Worm (Caenorhabditis elegans) whole organism, L1 larva: ENCODE results near the gene T28D6.5.

Experiments used
- F16B12.6 ChIP-seq: fragments of 150-350 bp; optimal IDR thresholded peaks from 2 replicates; lab custom pipeline; 2014; ENCODE audit warnings: missing biosample characterization, missing genetic modification characterization
- alr-1 ChIP-seq: fragments of 200-800 bp; sonication (Bioruptor generic); optimal IDR thresholded peaks from 2 replicates; lab custom pipeline; 2018; ENCODE audit warnings: borderline replicate concordance, mild to moderate bottlenecking, missing genetic modification characterization, missing compliant biosample characterization
- aly-2 ChIP-seq: fragments of 150-350 bp; optimal IDR thresholded peaks from 2 replicates; lab custom pipeline; 2014; ENCODE audit warnings: missing biosample characterization, missing genetic modification characterization
- blmp-1 ChIP-seq: fragments of 150-350 bp; optimal IDR thresholded peaks from 2 replicates; lab custom pipeline; 2014; ENCODE audit warnings: missing biosample characterization, missing genetic modification characterization
- ceh-90 ChIP-seq: sonication (generic microtip); optimal IDR thresholded peaks from 2 replicates; lab custom pipeline; 2016; ENCODE audit warnings: missing genetic modification characterization, missing compliant biosample characterization
- ces-1 ChIP-seq: fragments of 150-350 bp; optimal IDR thresholded peaks from 2 replicates; lab custom pipeline; 2014; ENCODE audit warnings: missing biosample characterization, missing genetic modification reagents, missing genetic modification characterization
- dsc-1 ChIP-seq: sonication (generic microtip); optimal IDR thresholded peaks from 2 replicates; lab custom pipeline; 2016; ENCODE audit warnings: mild to moderate bottlenecking, missing genetic modification characterization, missing compliant biosample characterization
- efl-1 ChIP-seq, 4 experiments: fragments of 150-350 bp; optimal IDR thresholded peaks in 3 of 4; peaks in 1 of 4; 1 replicate in 1 of 4; 2 replicates in 3 of 4; lab custom pipeline; 2014; ENCODE audit warnings: missing biosample characterization in 2 of 4, missing genetic modification characterization in 2 of 4, missing genetic modification reagents in 2 of 4
- efl-3 ChIP-seq: fragments of 200-800 bp; sonication (Bioruptor generic); optimal IDR thresholded peaks from 2 replicates; lab custom pipeline; 2018; ENCODE audit warnings: mild to moderate bottlenecking, missing genetic modification characterization, missing compliant biosample characterization
- egl-13 ChIP-seq: sonication (generic microtip); optimal IDR thresholded peaks from 2 replicates; lab custom pipeline; 2016; ENCODE audit warnings: missing genotype, missing genetic modification reagents, missing genetic modification characterization, missing compliant biosample characterization
- elt-2 ChIP-seq: sonication (generic microtip); optimal IDR thresholded peaks from 2 replicates; lab custom pipeline; 2016; ENCODE audit warnings: missing genetic modification characterization, mild to moderate bottlenecking, inconsistent platforms, missing compliant biosample characterization, missing genetic modification reagents
- fkh-4 ChIP-seq: sonication (generic microtip); optimal IDR thresholded peaks from 2 replicates; lab custom pipeline; 2016; ENCODE audit warnings: missing compliant biosample characterization, missing genetic modification characterization, borderline replicate concordance
- fkh-8 ChIP-seq: sonication (generic microtip); optimal IDR thresholded peaks from 2 replicates; lab custom pipeline; 2016; ENCODE audit warnings: mild to moderate bottlenecking, missing genetic modification characterization, missing compliant biosample characterization
- fos-1 ChIP-seq: fragments of 150-350 bp; optimal IDR thresholded peaks from 2 replicates; lab custom pipeline; 2014; ENCODE audit warnings: missing biosample characterization, missing genetic modification characterization
- hlh-17 ChIP-seq: fragments of 200-800 bp; sonication (Bioruptor generic); optimal IDR thresholded peaks from 2 replicates; lab custom pipeline; 2018; ENCODE audit warnings: missing genetic modification characterization, mild to moderate bottlenecking, missing compliant biosample characterization, moderate library complexity, borderline replicate concordance
- hlh-4 ChIP-seq: sonication (generic microtip); optimal IDR thresholded peaks from 2 replicates; lab custom pipeline; 2016; ENCODE audit warnings: mild to moderate bottlenecking, missing genetic modification characterization, missing compliant biosample characterization
- hpl-2 ChIP-seq: fragments of 150-350 bp; optimal IDR thresholded peaks from 2 replicates; lab custom pipeline; 2014; ENCODE audit warnings: missing biosample characterization, missing genetic modification reagents, missing genetic modification characterization
- irx-1 ChIP-seq: sonication (generic microtip); optimal IDR thresholded peaks from 2 replicates; lab custom pipeline; 2016; ENCODE audit warnings: missing genetic modification characterization, missing compliant biosample characterization
- isw-1 ChIP-seq: fragments of 200-800 bp; sonication (Bioruptor generic); IDR thresholded peaks from 2 replicates; pipeline ENCODE4 v1.3.6; 2022; ENCODE audit warnings: missing genetic modification characterization, missing compliant biosample characterization
- jun-1 ChIP-seq: fragments of 150-350 bp; optimal IDR thresholded peaks from 2 replicates; lab custom pipeline; 2014; ENCODE audit warnings: missing biosample characterization, missing genetic modification reagents, missing genetic modification characterization
- lin-13 ChIP-seq: fragments of 150-350 bp; optimal IDR thresholded peaks from 2 replicates; lab custom pipeline; 2014; ENCODE audit warnings: missing biosample characterization, missing genetic modification reagents, missing genetic modification characterization
- lin-14 ChIP-seq: fragments of 200-800 bp; sonication (Bioruptor generic); optimal IDR thresholded peaks from 2 replicates; lab custom pipeline; 2018; ENCODE audit warnings: mild to moderate bottlenecking, missing genetic modification characterization, moderate library complexity, missing compliant biosample characterization
- mdl-1 ChIP-seq, 2 experiments: fragments of 150-350 bp; optimal IDR thresholded peaks; 2 replicates each; lab custom pipeline; 2014 to 2017; ENCODE audit warnings: missing biosample characterization in 2 of 2, missing genetic modification characterization in 2 of 2, inconsistent platforms in 1 of 2
- mef-2 ChIP-seq: fragments of 150-350 bp; optimal IDR thresholded peaks from 2 replicates; lab custom pipeline; 2014; ENCODE audit warnings: missing biosample characterization, missing genetic modification characterization
- mep-1 ChIP-seq: fragments of 150-350 bp; optimal IDR thresholded peaks from 2 replicates; lab custom pipeline; 2014; ENCODE audit warnings: missing biosample characterization, missing genetic modification characterization
- nhr-12 ChIP-seq: sonication (generic microtip); optimal IDR thresholded peaks from 2 replicates; lab custom pipeline; 2017; ENCODE audit warnings: missing biosample characterization, missing genetic modification characterization
- nhr-20 ChIP-seq: sonication (generic microtip); optimal IDR thresholded peaks from 2 replicates; lab custom pipeline; 2016; ENCODE audit warnings: mild to moderate bottlenecking, missing genetic modification characterization, missing compliant biosample characterization
- nhr-237 ChIP-seq: fragments of 150-350 bp; optimal IDR thresholded peaks from 2 replicates; lab custom pipeline; 2014; ENCODE audit warnings: missing biosample characterization, missing genetic modification characterization
- nhr-28 ChIP-seq: fragments of 150-350 bp; optimal IDR thresholded peaks from 2 replicates; lab custom pipeline; 2014; ENCODE audit warnings: missing biosample characterization, missing genetic modification characterization
- nhr-47 ChIP-seq: sonication (generic microtip); optimal IDR thresholded peaks from 2 replicates; lab custom pipeline; 2016; ENCODE audit warnings: mild to moderate bottlenecking, missing genetic modification characterization, moderate library complexity, missing compliant biosample characterization
- nhr-71 ChIP-seq: sonication (generic microtip); optimal IDR thresholded peaks from 2 replicates; lab custom pipeline; 2016; ENCODE audit warnings: mild to moderate bottlenecking, missing genetic modification characterization, moderate library complexity, missing compliant biosample characterization
- nhr-85 ChIP-seq: sonication (generic microtip); peaks from one replicate; lab custom pipeline; 2016; ENCODE audit warnings: missing genetic modification characterization, inconsistent platforms, missing compliant biosample characterization
- snpc-4 ChIP-seq: fragments of 150-350 bp; optimal IDR thresholded peaks from 2 replicates; lab custom pipeline; 2014; ENCODE audit warnings: missing biosample characterization, missing genetic modification characterization
- sptf-1 ChIP-seq: fragments of 150-350 bp; optimal IDR thresholded peaks from 2 replicates; lab custom pipeline; 2014; ENCODE audit warnings: missing biosample characterization, missing genetic modification characterization
- swsn-7 ChIP-seq: sonication (generic microtip); optimal IDR thresholded peaks from 2 replicates; lab custom pipeline; 2016; ENCODE audit warnings: missing genetic modification characterization, missing compliant biosample characterization
- tbx-2 ChIP-seq: sonication (generic microtip); optimal IDR thresholded peaks from 2 replicates; lab custom pipeline; 2016; ENCODE audit warnings: missing genetic modification characterization, missing compliant biosample characterization
- unc-130 ChIP-seq: fragments of 150-350 bp; optimal IDR thresholded peaks from 2 replicates; lab custom pipeline; 2017; ENCODE audit warnings: missing biosample characterization, missing genetic modification characterization, inconsistent platforms
- unc-62 ChIP-seq: fragments of 150-350 bp; optimal IDR thresholded peaks from 2 replicates; lab custom pipeline; 2014; ENCODE audit warnings: missing biosample characterization, missing genetic modification reagents, missing genetic modification characterization
- unc-86 ChIP-seq: sonication (generic microtip); optimal IDR thresholded peaks from 2 replicates; lab custom pipeline; 2016; ENCODE audit warnings: missing genetic modification characterization, missing compliant biosample characterization
- unc-98 ChIP-seq: fragments of 200-800 bp; sonication (Bioruptor generic); IDR thresholded peaks from 2 replicates; pipeline ENCODE4 v1.3.6; 2022; ENCODE audit warnings: missing genetic modification characterization, missing compliant biosample characterization
- xbp-1 ChIP-seq: sonication (generic microtip); optimal IDR thresholded peaks from 2 replicates; lab custom pipeline; 2016; ENCODE audit warnings: missing genetic modification characterization, missing compliant biosample characterization
- zag-1 ChIP-seq: fragments of 150-350 bp; optimal IDR thresholded peaks from 2 replicates; lab custom pipeline; 2014; ENCODE audit warnings: missing biosample characterization, missing genetic modification characterization
- zip-4 ChIP-seq: fragments of 200-800 bp; sonication (Bioruptor generic); optimal IDR thresholded peaks from 2 replicates; lab custom pipeline; 2018; ENCODE audit warnings: mild to moderate bottlenecking, missing genetic modification characterization, moderate library complexity, missing compliant biosample characterization
- ztf-11 ChIP-seq, 2 experiments: sonication (generic microtip); optimal IDR thresholded peaks; 2 replicates each; lab custom pipeline; 2016 to 2017; ENCODE audit warnings: missing genetic modification characterization in 2 of 2, missing biosample characterization in 1 of 2, missing compliant biosample characterization in 1 of 2
- ztf-4 ChIP-seq: fragments of 150-350 bp; optimal IDR thresholded peaks from 2 replicates; lab custom pipeline; 2014; ENCODE audit warnings: missing biosample characterization, missing genetic modification characterization

Gene T28D6.5

DNA sequence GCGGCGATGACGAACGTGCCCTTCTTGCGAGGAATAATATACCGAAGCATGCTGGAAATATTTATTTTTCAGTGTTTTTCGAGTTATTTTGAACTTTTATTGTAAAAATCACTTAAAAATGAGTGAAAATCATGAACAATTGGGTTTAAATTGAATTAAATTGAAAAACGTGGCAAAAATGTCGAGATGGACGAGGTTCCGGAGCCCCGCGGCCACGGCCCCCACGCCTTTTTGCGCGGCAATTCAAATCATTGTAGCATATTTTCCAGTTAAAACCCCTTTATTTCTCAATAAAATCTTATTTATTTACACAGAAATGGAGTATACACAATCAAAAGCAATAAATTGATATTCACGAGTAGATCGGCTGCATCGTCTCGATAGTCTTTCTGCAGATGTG lies 47.4 kb upstream of the T28D6.5 start (continued):
- TF ChIP-seq elt-2 (no peak), nhr-47 (no peak), aly-2 (tag; lab: Kevin White, UChicago) (no peak), efl-3 (GFP tag; lab: Kevin White, UChicago) (no peak), snpc-4 (tag; lab: Kevin White, UChicago) (no peak), sptf-1 (no peak), hlh-4 (tag; lab: Kevin White, UChicago) (no peak), lin-14 (GFP tag; lab: Kevin White, UChicago) (no peak), zag-1 (no peak), nhr-71 (tag; lab: Kevin White, UChicago) (no peak), mep-1 (tag; lab: Kevin White, UChicago) (peak; percentile 18), nhr-237 (tag; lab: Kevin White, UChicago) (no peak), lin-13 (GFP tag; lab: Kevin White, UChicago) (no peak), tbx-2 (peak; percentile 70), mef-2 (tag; lab: Kevin White, UChicago) (no peak), nhr-28 (tag; lab: Kevin White, UChicago) (no peak), dsc-1 (tag; lab: Kevin White, UChicago) (peak; percentile 57), fkh-4 (tag; lab: Kevin White, UChicago) (peak; percentile 64), unc-62 (GFP tag; lab: Kevin White, UChicago) (no peak), fkh-8 (peak; percentile 13), egl-13 (tag; lab: Kevin White, UChicago) (peak; percentile 48), F16B12.6 (tag; lab: Kevin White, UChicago) (peak; percentile 22), mdl-1 (tag; optimal IDR thresholded peaks at IDR 0.05; lab: Kevin White, UChicago) (no peak), unc-86 (tag; lab: Kevin White, UChicago) (peak; percentile 16), unc-130 (tag; lab: Kevin White, UChicago) (no peak), zip-4 (GFP tag; lab: Kevin White, UChicago) (no peak), unc-98 (GFP tag; lab: Robert Waterston, UW) (peak; percentile 65), ceh-90 (peak; percentile 88), blmp-1 (no peak), irx-1 (tag; lab: Kevin White, UChicago) (peak; percentile 68), isw-1 (GFP tag; lab: Robert Waterston, UW) (peak; percentile 41), ztf-4 (tag; lab: Kevin White, UChicago) (no peak), jun-1 (tag; lab: Kevin White, UChicago) (no peak), swsn-7 (tag; lab: Kevin White, UChicago) (no peak), efl-1 (optimal IDR thresholded peaks at IDR 0.05; lab: Kevin White, UChicago) (peak; percentile 62 to 90), efl-1 (GFP tag; optimal IDR thresholded peaks at IDR 0.05 in 1 of 2; lab: Kevin White, UChicago) (peak; percentile 91 to 98), nhr-12 (tag; lab: Kevin White, UChicago) (no peak), ces-1 (no peak), hpl-2 (GFP tag; lab: Kevin White, UChicago) (no peak), nhr-85 (peak; percentile 86), nhr-20 (no peak)

- TF ChIP-seq efl-1 (optimal IDR thresholded peaks at IDR 0.05; lab: Kevin White, UChicago) (no peak), efl-1 (GFP tag; optimal IDR thresholded peaks at IDR 0.05 in 1 of 2; lab: Kevin White, UChicago) (peak in 1 of 2 experiments; percentile 89), ztf-11 (tag; optimal IDR thresholded peaks at IDR 0.05; lab: Kevin White, UChicago) (no peak)
- TF ChIP-seq, all 84 proteins: peak for 1
These were observed 46.1 kb upstream of the T28D6.5 start for ce11 chrIII:11287340-11287739.

DNA sequence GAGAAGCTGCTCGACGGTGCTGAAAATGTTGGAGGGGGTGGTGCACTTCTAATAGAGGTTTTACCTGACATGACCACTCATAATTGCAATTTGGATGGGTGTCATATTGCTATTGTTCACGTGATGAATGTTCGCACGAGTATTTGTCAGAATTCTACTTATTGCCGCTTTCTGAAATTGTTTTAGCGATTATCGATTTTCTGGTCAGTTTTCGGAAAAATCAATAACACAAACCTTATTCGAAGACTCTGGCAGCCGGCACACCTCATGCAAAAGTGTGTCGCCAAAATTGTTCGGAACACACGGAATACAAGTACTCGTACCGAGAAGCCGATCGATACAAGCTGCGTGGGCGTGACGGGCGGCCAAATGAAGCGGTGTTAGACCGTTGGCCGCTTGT lies 45.2 kb upstream of the T28D6.5 start:
- TF ChIP-seq alr-1 (tag; lab: Kevin White, UChicago) (peak; percentile 39), fos-1 (tag; lab: Kevin White, UChicago) (no peak), xbp-1 (tag; lab: Kevin White, UChicago) (no peak), hlh-17 (GFP tag; lab: Kevin White, UChicago) (no peak), efl-3 (GFP tag; lab: Kevin White, UChicago) (no peak)
